Worm (Caenorhabditis elegans): ENCODE measurements around the gene mbk-1.

- TF ChIP-seq lin-13 (GFP tag; optimal IDR thresholded peaks at IDR 0.05) (no peak), pqm-1 (tag; optimal IDR thresholded peaks at IDR 0.05) (no peak), nhr-11 (tag; optimal IDR thresholded peaks at IDR 0.05) (no peak), unc-130 (tag; optimal IDR thresholded peaks at IDR 0.05) (no peak), ztf-4 (tag; optimal IDR thresholded peaks at IDR 0.05) (no peak), aha-1 (tag; optimal IDR thresholded peaks at IDR 0.05) (no peak), grh-1 (GFP tag; IDR thresholded peaks at IDR 0.05) (no peak), zag-1 (tag; optimal IDR thresholded peaks at IDR 0.05) (no peak)
These were observed 41.4 kb upstream of the mbk-1 start, which contains the start of gene C27C12.3 for ce11 chrX:14865744-14866143.
